Worm (Caenorhabditis elegans) whole organism, early embryonic: ENCODE results near the gene F55B11.4.

ENCODE experiments used
- B0310.2 ChIP-seq: sonication (generic microtip); optimal IDR thresholded peaks from 2 replicates; lab custom pipeline; 2016; ENCODE audit warnings: mild to moderate bottlenecking, missing genetic modification characterization, missing compliant biosample characterization
- F13C5.2 ChIP-seq: sonication (generic microtip); optimal IDR thresholded peaks from 2 replicates; lab custom pipeline; 2017; ENCODE audit warnings: mild to moderate bottlenecking, missing genetic modification characterization, inconsistent platforms, missing compliant biosample characterization
- aly-1 ChIP-seq: sonication (generic microtip); optimal IDR thresholded peaks from 2 replicates; lab custom pipeline; 2016; ENCODE audit warnings: missing genetic modification characterization, missing compliant biosample characterization
- ama-1 ChIP-seq: fragments of 150-350 bp; optimal IDR thresholded peaks from 2 replicates; lab custom pipeline; 2014
- ceh-13 ChIP-seq: fragments of 200-800 bp; sonication (Bioruptor generic); optimal IDR thresholded peaks from 2 replicates; lab custom pipeline; 2018; ENCODE audit warnings: mild to moderate bottlenecking, missing genetic modification characterization, missing compliant biosample characterization
- ets-7 ChIP-seq: sonication (generic microtip); optimal IDR thresholded peaks from 2 replicates; lab custom pipeline; 2016; ENCODE audit warnings: missing genotype, missing genetic modification characterization, missing compliant biosample characterization
- flt-1 ChIP-seq: fragments of 200-800 bp; sonication (Bioruptor generic); IDR thresholded peaks from 2 replicates; pipeline ENCODE4 v1.3.6; 2022; ENCODE audit warnings: missing genetic modification characterization, missing compliant biosample characterization
- hmg-4 ChIP-seq: fragments of 200-800 bp; sonication (Bioruptor generic); optimal IDR thresholded peaks from 2 replicates; lab custom pipeline; 2018; ENCODE audit warnings: mild to moderate bottlenecking, missing genetic modification characterization, missing compliant biosample characterization
- hnd-1 ChIP-seq: sonication (generic microtip); optimal IDR thresholded peaks from 2 replicates; lab custom pipeline; 2016; ENCODE audit warnings: missing genetic modification characterization, missing compliant biosample characterization
- sea-1 ChIP-seq: fragments of 200-800 bp; sonication (Bioruptor generic); conservative IDR thresholded peaks from 2 replicates; pipeline ENCODE4 v1.3.6; 2022; ENCODE audit warnings: missing genetic modification characterization, missing compliant biosample characterization
- tbx-11 ChIP-seq: fragments of 200-800 bp; sonication (Bioruptor generic); IDR thresholded peaks from 2 replicates; pipeline ENCODE4 v1.3.6; 2022; ENCODE audit warnings: missing genetic modification characterization, missing compliant biosample characterization
- tbx-37 ChIP-seq: fragments of 200-800 bp; sonication (Bioruptor generic); conservative IDR thresholded peaks from 2 replicates; pipeline ENCODE4 v1.3.6; 2022; ENCODE audit warnings: missing genetic modification reagents, missing genetic modification characterization, missing compliant biosample characterization

- TF ChIP-seq hnd-1 (no peak), ama-1 (lab: Kevin White, UChicago) (no peak), flt-1 (GFP tag; lab: Robert Waterston, UW) (no peak), ceh-13 (GFP tag; lab: Kevin White, UChicago) (no peak), aly-1 (tag; lab: Kevin White, UChicago) (no peak), tbx-37 (GFP tag; lab: Robert Waterston, UW) (no peak), sea-1 (GFP tag; lab: Robert Waterston, UW) (no peak), ets-7 (tag; lab: Kevin White, UChicago) (no peak), hmg-4 (no peak), B0310.2 (tag; lab: Kevin White, UChicago) (no peak), tbx-11 (GFP tag; lab: Robert Waterston, UW) (no peak), F13C5.2 (tag; lab: Kevin White, UChicago) (no peak)
Measured at ce11 chrIV:14389070-14389469, 41.6 kb downstream of the F55B11.4 start.
